Fruit fly (Drosophila melanogaster): ENCODE data around the gene CG11262.

Gene CG11262

dm6 chr3L:13022854-13023560, 28.1 kb downstream of the CG11262 start, which contains the start of gene RpS12 (continued):
- TF ChIP-seq Asciz (GFP tag; optimal IDR thresholded peaks at IDR 0.05) = peak; percentile 39
- TF ChIP-seq scrt (GFP tag; optimal IDR thresholded peaks at IDR 0.05) = peak; percentile 72
- TF ChIP-seq BEAF-32 (GFP tag; optimal IDR thresholded peaks at IDR 0.05) = peak; percentile 86
- peak; percentile 63 for TF ChIP-seq CG30431 (GFP tag; optimal IDR thresholded peaks at IDR 0.05)
- TF ChIP-seq CG6813 (GFP tag; optimal IDR thresholded peaks at IDR 0.05) = peak; percentile 87
- TF ChIP-seq CG13296 (GFP tag; optimal IDR thresholded peaks at IDR 0.05) = peak; percentile 87
- TF ChIP-seq CG16779 (GFP tag; IDR thresholded peaks at IDR 0.05) = peak; percentile 69
- no peak for TF ChIP-seq CG3065 (GFP tag; optimal IDR thresholded peaks at IDR 0.05)
- peak; percentile 67 for TF ChIP-seq pum (GFP tag; optimal IDR thresholded peaks at IDR 0.05)
- TF ChIP-seq Hey (tag; optimal IDR thresholded peaks at IDR 0.05) = peak; percentile 37
- TF ChIP-seq CG1024 (GFP tag; IDR thresholded peaks at IDR 0.05) = peak; percentile 70
- TF ChIP-seq gsb (GFP tag; IDR thresholded peaks at IDR 0.05) = peak; percentile 50; the same call in 1 of the 2 replicates
- peak; percentile 82 for TF ChIP-seq CG13775 (GFP tag; optimal IDR thresholded peaks at IDR 0.05)
- TF ChIP-seq Dfd (GFP tag; optimal IDR thresholded peaks at IDR 0.05) = no peak
- no peak for TF ChIP-seq ftz-f1 (GFP tag; optimal IDR thresholded peaks at IDR 0.05)
- TF ChIP-seq CG30403 (GFP tag; optimal IDR thresholded peaks at IDR 0.05) = peak; percentile 73
- no peak for TF ChIP-seq Dip2 (GFP tag; IDR thresholded peaks at IDR 0.05)
- peak; percentile 62 for TF ChIP-seq CG34224 (GFP tag; IDR thresholded peaks at IDR 0.05; ENCODE audit: partially characterized antibody)
- no peak for TF ChIP-seq CG8765 (GFP tag; IDR thresholded peaks at IDR 0.05)
- TF ChIP-seq CG11560 (tag; IDR thresholded peaks at IDR 0.05) = no peak
- peak; percentile 28 for TF ChIP-seq abd-A (tag; optimal IDR thresholded peaks at IDR 0.05)
- TF ChIP-seq otp (GFP tag; IDR thresholded peaks at IDR 0.05) = peak; percentile 82
- TF ChIP-seq Fer3 (tag; optimal IDR thresholded peaks at IDR 0.05) = peak; percentile 84
- peak; percentile 49 for TF ChIP-seq CG3838 (GFP tag; optimal IDR thresholded peaks at IDR 0.05)
- TF ChIP-seq CG17568 (GFP tag; optimal IDR thresholded peaks at IDR 0.05) = peak; percentile 89
- peak; percentile 59 for TF ChIP-seq gsb-n (tag; optimal IDR thresholded peaks at IDR 0.05)
- TF ChIP-seq CG7745 (tag; optimal IDR thresholded peaks at IDR 0.05) = peak; percentile 51
- TF ChIP-seq pfk (GFP tag; optimal IDR thresholded peaks at IDR 0.05) = peak; percentile 66
- peak; percentile 23; the same call in 1 of the 2 replicates for TF ChIP-seq Xrp1 (GFP tag; IDR thresholded peaks at IDR 0.05)
- peak; percentile 93 for TF ChIP-seq CG1603 (tag; optimal IDR thresholded peaks at IDR 0.05)
- TF ChIP-seq Mad (GFP tag; optimal IDR thresholded peaks at IDR 0.05) = peak; percentile 55
- TF ChIP-seq Atf-2 (GFP tag; optimal IDR thresholded peaks at IDR 0.05) = peak; percentile 65
- no peak for TF ChIP-seq Sin3A (optimal IDR thresholded peaks at IDR 0.05)
- TF ChIP-seq CG17912 (GFP tag; optimal IDR thresholded peaks at IDR 0.05) = peak; percentile 82
- no peak; the same call in 2 of the 3 replicates for TF ChIP-seq croc (GFP tag; conservative IDR thresholded peaks at IDR 0.05)
- TF ChIP-seq hbn (GFP tag; IDR thresholded peaks at IDR 0.05; ENCODE audit: partially characterized antibody) = peak; percentile 63
- TF ChIP-seq CG18476 (GFP tag; optimal IDR thresholded peaks at IDR 0.05) = no peak
- peak; percentile 24 for TF ChIP-seq twi (tag; optimal IDR thresholded peaks at IDR 0.05)
- TF ChIP-seq CG13123 (GFP tag; optimal IDR thresholded peaks at IDR 0.05) = peak; percentile 57
- peak; percentile 57 for TF ChIP-seq wdn (GFP tag; IDR thresholded peaks at IDR 0.05)
- TF ChIP-seq tup (GFP tag; optimal IDR thresholded peaks at IDR 0.05) = peak; percentile 37
- peak; percentile 34 for TF ChIP-seq Kr (GFP tag; optimal IDR thresholded peaks at IDR 0.05)
- peak; percentile 73 for TF ChIP-seq CG13287 (GFP tag; IDR thresholded peaks at IDR 0.05; ENCODE audit: partially characterized antibody)
- no peak for TF ChIP-seq Elba2 (GFP tag; optimal IDR thresholded peaks at IDR 0.05)
- peak; percentile 81 for TF ChIP-seq Atf3 (GFP tag; optimal IDR thresholded peaks at IDR 0.05)
- TF ChIP-seq CG16813 (GFP tag; IDR thresholded peaks at IDR 0.05; ENCODE audit: partially characterized antibody) = peak; percentile 91
- TF ChIP-seq Stat92E (GFP tag; optimal IDR thresholded peaks at IDR 0.05) = peak in 1 of 3 experiments; percentile 59
- peak; percentile 77 for TF ChIP-seq CG9727 (GFP tag; optimal IDR thresholded peaks at IDR 0.05)
- TF ChIP-seq CG12942 (GFP tag; optimal IDR thresholded peaks at IDR 0.05) = peak; percentile 49

All from whole organism, embryonic.